Worm (Caenorhabditis elegans): ENCODE data around the gene rol-6.

DNA sequence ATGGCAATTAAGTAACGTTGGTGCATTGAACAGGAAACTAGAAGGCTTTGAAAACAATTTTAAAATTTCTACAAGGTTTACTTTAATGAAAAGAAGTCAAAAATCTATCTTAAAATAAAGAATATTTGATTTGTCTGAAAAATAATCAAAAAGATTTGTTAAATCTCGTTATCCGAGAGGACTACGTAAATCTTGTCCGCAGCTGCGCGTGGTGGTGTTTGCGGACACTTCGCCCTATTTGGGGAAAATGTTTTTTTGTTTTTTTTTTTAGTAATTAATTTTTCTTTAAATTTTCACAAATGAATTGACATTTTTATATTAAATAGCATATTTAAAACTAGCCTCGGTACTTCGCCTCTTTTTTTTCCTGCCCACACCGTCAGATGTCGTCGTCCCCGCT lies 48.9 kb upstream of the rol-6 start:
- no peak for TF ChIP-seq pqm-1 (tag; optimal IDR thresholded peaks at IDR 0.05)
- no peak for TF ChIP-seq T26A8.4 (GFP tag; IDR thresholded peaks at IDR 0.05)
- no peak for TF ChIP-seq daf-12 (tag; optimal IDR thresholded peaks at IDR 0.05)
- TF ChIP-seq lin-39 (tag; optimal IDR thresholded peaks at IDR 0.05): no peak
- no peak for TF ChIP-seq tag-97 (GFP tag; IDR thresholded peaks at IDR 0.05)
- no peak for TF ChIP-seq F10B5.3 (tag; optimal IDR thresholded peaks at IDR 0.05)
- no peak for TF ChIP-seq lin-29 (GFP tag; IDR thresholded peaks at IDR 0.05)
- TF ChIP-seq lin-15B (tag; optimal IDR thresholded peaks at IDR 0.05): no peak
- TF ChIP-seq ama-1 (optimal IDR thresholded peaks at IDR 0.05): no peak
- TF ChIP-seq dmd-9 (GFP tag; IDR thresholded peaks at IDR 0.05): no peak

Measured in whole organism, L4 larva.